Fruit fly (Drosophila melanogaster) whole organism: ENCODE measurements around the gene Cdc16.

Experiments
- CG8478 ChIP-seq: fragments of >200 bp; optimal IDR thresholded peaks from 2 replicates; lab custom pipeline; 2018; ENCODE audit warnings: inconsistent platforms
- Dll ChIP-seq: fragments of >200 bp; optimal IDR thresholded peaks from 2 replicates; lab custom pipeline; 2017
- EcR ChIP-seq, 2 experiments: fragments of >200 bp; optimal IDR thresholded peaks; 2 replicates each; lab custom pipeline; 2017; ENCODE audit warnings: missing biosample characterization in 2 of 2, missing genetic modification characterization in 2 of 2, missing genetic modification reagents in 2 of 2
- pan ChIP-seq: fragments of >200 bp; optimal IDR thresholded peaks from 2 replicates; lab custom pipeline; 2017
- psq ChIP-seq: fragments of >200 bp; optimal IDR thresholded peaks from 2 replicates; lab custom pipeline; 2017
- usp ChIP-seq: fragments of >200 bp; optimal IDR thresholded peaks from 2 replicates; lab custom pipeline; 2017; ENCODE audit warnings: missing biosample characterization, missing genetic modification characterization, mixed read lengths

The Cdc16 gene

dm6 chr3R:23310151-23310550 lies 29.1 kb downstream of the Cdc16 start:
- TF ChIP-seq CG8478: no peak
- TF ChIP-seq Dll (lab: Kevin White, UChicago): no peak
- TF ChIP-seq usp (GFP tag; lab: Kevin White, UChicago): no peak
- TF ChIP-seq pan (lab: Kevin White, UChicago): no peak
- TF ChIP-seq psq (lab: Kevin White, UChicago): no peak
- no peak for TF ChIP-seq EcR (GFP tag; optimal IDR thresholded peaks at IDR 0.05; lab: Kevin White, UChicago)

- TF ChIP-seq Dll (lab: Kevin White, UChicago): no peak
- no peak for TF ChIP-seq psq (lab: Kevin White, UChicago)
- TF ChIP-seq EcR (GFP tag; optimal IDR thresholded peaks at IDR 0.05; lab: Kevin White, UChicago): no peak
- no peak for TF ChIP-seq CG8478
- TF ChIP-seq pan (lab: Kevin White, UChicago): no peak
- no peak for TF ChIP-seq usp (GFP tag; lab: Kevin White, UChicago)
These were observed 31.8 kb downstream of the Cdc16 start for dm6 chr3R:23312796-23313195.

dm6 chr3R:23314332-23314731 lies 33.3 kb downstream of the Cdc16 start:
- TF ChIP-seq usp (GFP tag; lab: Kevin White, UChicago) (no peak), CG8478 (no peak)

- TF ChIP-seq pan (lab: Kevin White, UChicago): no peak
- no peak for TF ChIP-seq EcR (GFP tag; optimal IDR thresholded peaks at IDR 0.05; lab: Kevin White, UChicago)
- no peak for TF ChIP-seq usp (GFP tag; lab: Kevin White, UChicago)
- no peak for TF ChIP-seq psq (lab: Kevin White, UChicago)
- TF ChIP-seq Dll (lab: Kevin White, UChicago): no peak
- TF ChIP-seq CG8478: no peak
These were observed 34.2 kb downstream of the Cdc16 start for dm6 chr3R:23315221-23315620.

- TF ChIP-seq usp (GFP tag; lab: Kevin White, UChicago) (no peak), Dll (lab: Kevin White, UChicago) (no peak), psq (lab: Kevin White, UChicago) (no peak), EcR (GFP tag; optimal IDR thresholded peaks at IDR 0.05; lab: Kevin White, UChicago) (no peak), CG8478 (no peak), pan (lab: Kevin White, UChicago) (no peak)
These were observed 34.6 kb downstream of the Cdc16 start for dm6 chr3R:23315630-23316029.

- no peak for TF ChIP-seq EcR (GFP tag; optimal IDR thresholded peaks at IDR 0.05; lab: Kevin White, UChicago)
- no peak for TF ChIP-seq Dll (lab: Kevin White, UChicago)
- TF ChIP-seq CG8478: no peak
- no peak for TF ChIP-seq usp (GFP tag; lab: Kevin White, UChicago)
- TF ChIP-seq pan (lab: Kevin White, UChicago): no peak
- no peak for TF ChIP-seq psq (lab: Kevin White, UChicago)
These were observed 35.9 kb downstream of the Cdc16 start for dm6 chr3R:23316867-23317266.

- TF ChIP-seq pan (lab: Kevin White, UChicago): no peak
- TF ChIP-seq Dll (lab: Kevin White, UChicago): no peak
- no peak for TF ChIP-seq CG8478
- TF ChIP-seq usp (GFP tag; lab: Kevin White, UChicago): no peak
- no peak for TF ChIP-seq EcR (GFP tag; optimal IDR thresholded peaks at IDR 0.05; lab: Kevin White, UChicago)
- no peak for TF ChIP-seq psq (lab: Kevin White, UChicago)
These were observed 37.9 kb downstream of the Cdc16 start for dm6 chr3R:23318928-23319327.

- TF ChIP-seq pan (lab: Kevin White, UChicago) (no peak), psq (lab: Kevin White, UChicago) (no peak), CG8478 (no peak)
These were observed 39.2 kb downstream of the Cdc16 start for dm6 chr3R:23320251-23320650.

- TF ChIP-seq EcR (GFP tag; optimal IDR thresholded peaks at IDR 0.05; lab: Kevin White, UChicago): no peak
- TF ChIP-seq psq (lab: Kevin White, UChicago): no peak
- TF ChIP-seq usp (GFP tag; lab: Kevin White, UChicago): no peak
- TF ChIP-seq CG8478: no peak
- no peak for TF ChIP-seq Dll (lab: Kevin White, UChicago)
- TF ChIP-seq pan (lab: Kevin White, UChicago): no peak
These were observed 42.8 kb downstream of the Cdc16 start for dm6 chr3R:23323639-23324350.

- TF ChIP-seq Dll (lab: Kevin White, UChicago) (no peak), psq (lab: Kevin White, UChicago) (no peak), usp (GFP tag; lab: Kevin White, UChicago) (no peak), CG8478 (no peak), pan (lab: Kevin White, UChicago) (no peak), EcR (GFP tag; optimal IDR thresholded peaks at IDR 0.05; lab: Kevin White, UChicago) (no peak)
These were observed 44.7 kb downstream of the Cdc16 start for dm6 chr3R:23325710-23326109.

- peak in 1 of 2 experiments; percentile 49 for TF ChIP-seq EcR (GFP tag; optimal IDR thresholded peaks at IDR 0.05; lab: Kevin White, UChicago)
- TF ChIP-seq Dll (lab: Kevin White, UChicago): no peak
These were observed 45.3 kb downstream of the Cdc16 start for dm6 chr3R:23326292-23326691.

- TF ChIP-seq Dll (lab: Kevin White, UChicago) (no peak), pan (lab: Kevin White, UChicago) (no peak), psq (lab: Kevin White, UChicago) (no peak), CG8478 (no peak), EcR (GFP tag; optimal IDR thresholded peaks at IDR 0.05; lab: Kevin White, UChicago) (no peak), usp (GFP tag; lab: Kevin White, UChicago) (no peak)
These were observed 46.7 kb downstream of the Cdc16 start for dm6 chr3R:23327707-23328106.
